Fruit fly (Drosophila melanogaster) whole organism, embryonic: ENCODE data around the gene pav.

Experiments
- Adf1 ChIP-seq: fragments of 200-800 bp; sonication (Bioruptor generic); IDR thresholded peaks from 2 replicates; pipeline ENCODE4 v1.3.6; 2022; ENCODE audit warnings: missing biosample characterization, missing genetic modification characterization
- B-H1 ChIP-seq: fragments of 200-800 bp; sonication (Bioruptor generic); IDR thresholded peaks from 3 replicates; pipeline ENCODE4 v1.3.6; 2022; ENCODE audit warnings: missing biosample characterization, missing genetic modification characterization
- BtbVII ChIP-seq: fragments of 200-800 bp; sonication (Bioruptor generic); optimal IDR thresholded peaks from 3 replicates; lab custom pipeline; 2017; ENCODE audit warnings: missing biosample characterization, mild to moderate bottlenecking, missing genetic modification characterization
- CG1024 ChIP-seq: fragments of 200-800 bp; sonication (Bioruptor generic); IDR thresholded peaks from 2 replicates; pipeline ENCODE4 v1.3.6; 2022; ENCODE audit warnings: missing biosample characterization, missing genetic modification characterization
- CG10366 ChIP-seq: fragments of 200-800 bp; sonication (Bioruptor generic); IDR thresholded peaks from 2 replicates; pipeline ENCODE4 v1.3.6; 2022; ENCODE audit warnings: missing biosample characterization, missing genetic modification characterization
- CG10431 ChIP-seq: fragments of 200-800 bp; sonication (Bioruptor generic); optimal IDR thresholded peaks from 3 replicates; lab custom pipeline; 2018; ENCODE audit warnings: missing biosample characterization, mild to moderate bottlenecking, missing genetic modification characterization
- CG11247 ChIP-seq: fragments of 200-800 bp; sonication (Bioruptor generic); IDR thresholded peaks from 2 replicates; pipeline ENCODE4 v1.3.6; 2022; ENCODE audit warnings: missing biosample characterization, missing genetic modification characterization
- CG11696 ChIP-seq: fragments of 200-800 bp; sonication (Bioruptor generic); IDR thresholded peaks from 2 replicates; pipeline ENCODE4 v1.3.6; 2022; ENCODE audit warnings: missing biosample characterization, missing genetic modification characterization
- CG12299 ChIP-seq: fragments of 200-800 bp; sonication (Bioruptor generic); optimal IDR thresholded peaks from 2 replicates; lab custom pipeline; 2018; ENCODE audit warnings: missing biosample characterization, mild to moderate bottlenecking, missing genetic modification characterization
- CG12769 ChIP-seq: fragments of 200-800 bp; sonication (Bioruptor generic); optimal IDR thresholded peaks from 2 replicates; lab custom pipeline; 2019; ENCODE audit warnings: missing biosample characterization, mild to moderate bottlenecking, missing genetic modification characterization, moderate library complexity
- CG13287 ChIP-seq: fragments of 200-800 bp; sonication (Bioruptor generic); IDR thresholded peaks from 2 replicates; pipeline ENCODE4 v1.3.6; 2022; ENCODE audit warnings: missing biosample characterization, missing genetic modification characterization; ENCODE audit not compliant: partially characterized antibody
- CG13775 ChIP-seq: fragments of 200-800 bp; sonication (Bioruptor generic); optimal IDR thresholded peaks from 3 replicates; lab custom pipeline; 2017; ENCODE audit warnings: missing biosample characterization, mild to moderate bottlenecking, missing genetic modification characterization
- CG14860 ChIP-seq: fragments of 200-800 bp; sonication (Bioruptor generic); IDR thresholded peaks from 3 replicates; pipeline ENCODE4 v1.3.6; 2022; ENCODE audit warnings: missing biosample characterization, missing genetic modification characterization; ENCODE audit not compliant: partially characterized antibody
- CG15514 ChIP-seq: fragments of 200-800 bp; sonication (Bioruptor generic); optimal IDR thresholded peaks from 3 replicates; lab custom pipeline; 2017; ENCODE audit warnings: missing biosample characterization, missing genetic modification characterization, mild to moderate bottlenecking, moderate library complexity, missing genetic modification reagents
- CG16779 ChIP-seq: fragments of 200-800 bp; sonication (Bioruptor generic); IDR thresholded peaks from 2 replicates; pipeline ENCODE4 v1.3.6; 2022; ENCODE audit warnings: missing biosample characterization, missing genetic modification characterization
- CG17359 ChIP-seq: fragments of 200-800 bp; sonication (Bioruptor generic); optimal IDR thresholded peaks from 3 replicates; lab custom pipeline; 2018; ENCODE audit warnings: missing biosample characterization, mild to moderate bottlenecking, missing genetic modification characterization, moderate library complexity
- CG17385 ChIP-seq: fragments of 200-800 bp; sonication (Bioruptor generic); optimal IDR thresholded peaks from 3 replicates; lab custom pipeline; 2018; ENCODE audit warnings: missing biosample characterization, mild to moderate bottlenecking, missing genetic modification characterization
- CG17829 ChIP-seq: fragments of 200-800 bp; optimal IDR thresholded peaks from 2 replicates; lab custom pipeline; 2019; ENCODE audit warnings: missing biosample characterization, mild to moderate bottlenecking, missing genetic modification characterization, moderate library complexity
- CG2875 ChIP-seq: fragments of 200-800 bp; sonication (Bioruptor generic); optimal IDR thresholded peaks from 2 replicates; lab custom pipeline; 2017; ENCODE audit warnings: missing biosample characterization, mild to moderate bottlenecking, missing genetic modification characterization, missing genetic modification reagents
- CG3995 ChIP-seq: fragments of 200-800 bp; sonication (Bioruptor generic); optimal IDR thresholded peaks from 3 replicates; lab custom pipeline; 2016; ENCODE audit warnings: missing biosample characterization, missing genetic modification characterization
- CG42726 ChIP-seq: fragments of 200-800 bp; sonication (Bioruptor generic); IDR thresholded peaks from 2 replicates; pipeline ENCODE4 v1.3.6; 2022; ENCODE audit warnings: missing biosample characterization, missing genetic modification characterization; ENCODE audit not compliant: partially characterized antibody
- CG8924 ChIP-seq: fragments of 200-800 bp; optimal IDR thresholded peaks from 3 replicates; lab custom pipeline; 2019; ENCODE audit warnings: missing biosample characterization, mild to moderate bottlenecking, missing genetic modification characterization, moderate library complexity
- Deaf1 ChIP-seq: fragments of 200-800 bp; optimal IDR thresholded peaks from 3 replicates; lab custom pipeline; 2019; ENCODE audit warnings: missing biosample characterization, mild to moderate bottlenecking, missing genetic modification characterization, moderate library complexity
- Elba2 ChIP-seq: fragments of 200-800 bp; sonication (Bioruptor generic); optimal IDR thresholded peaks from 3 replicates; lab custom pipeline; 2016; ENCODE audit warnings: missing biosample characterization, missing genetic modification characterization
- Hey ChIP-seq: fragments of 200-800 bp; sonication (Bioruptor generic); optimal IDR thresholded peaks from 3 replicates; lab custom pipeline; 2018; ENCODE audit warnings: missing biosample characterization, mild to moderate bottlenecking, missing genetic modification characterization
- Hmx ChIP-seq: fragments of 200-800 bp; sonication (Bioruptor generic); optimal IDR thresholded peaks from 2 replicates; lab custom pipeline; 2016; ENCODE audit warnings: missing biosample characterization, missing genetic modification characterization
- Mad ChIP-seq: fragments of 200-800 bp; sonication (Bioruptor generic); optimal IDR thresholded peaks from 2 replicates; lab custom pipeline; 2016; ENCODE audit warnings: missing biosample characterization, missing genetic modification characterization
- NFAT ChIP-seq: fragments of 200-800 bp; sonication (Bioruptor generic); IDR thresholded peaks from 2 replicates; pipeline ENCODE4 v1.3.6; 2022; ENCODE audit warnings: missing biosample characterization, missing genetic modification characterization
- Opbp ChIP-seq: fragments of 200-800 bp; sonication (Bioruptor generic); IDR thresholded peaks from 3 replicates; pipeline ENCODE4 v1.3.6; 2022; ENCODE audit warnings: missing biosample characterization, missing genetic modification characterization; ENCODE audit not compliant: partially characterized antibody
- Ptx1 ChIP-seq: fragments of 200-800 bp; sonication (Bioruptor generic); IDR thresholded peaks from 2 replicates; pipeline ENCODE4 v1.3.6; 2022; ENCODE audit warnings: missing biosample characterization, missing genetic modification characterization
- Rfx ChIP-seq: fragments of 200-800 bp; sonication (Bioruptor generic); IDR thresholded peaks from 2 replicates; pipeline ENCODE4 v1.3.6; 2022; ENCODE audit warnings: missing biosample characterization, missing genetic modification characterization
- Side ChIP-seq: fragments of 200-800 bp; sonication (Bioruptor generic); optimal IDR thresholded peaks from 2 replicates; lab custom pipeline; 2016; ENCODE audit warnings: missing biosample characterization, missing genetic modification characterization
- Stat92E ChIP-seq, 3 experiments: fragments of >200 bp in 2 of 3; fragments of 200-800 bp in 1 of 3; sonication (Bioruptor generic) in 1 of 3; optimal IDR thresholded peaks; 2 replicates each; lab custom pipeline; 2017 to 2019; ENCODE audit warnings: missing biosample characterization in 3 of 3, missing genetic modification characterization in 3 of 3, mild to moderate bottlenecking in 1 of 3, moderate library complexity in 1 of 3
- cad ChIP-seq: fragments of >200 bp; optimal IDR thresholded peaks from 2 replicates; lab custom pipeline; 2017; ENCODE audit warnings: missing biosample characterization, missing genetic modification characterization
- cas ChIP-seq: fragments of 200-800 bp; sonication (Bioruptor generic); IDR thresholded peaks from 2 replicates; pipeline ENCODE4 v1.3.6; 2022; ENCODE audit warnings: missing biosample characterization, missing genetic modification characterization
- crp ChIP-seq, 2 experiments: fragments of 200-800 bp; sonication (Bioruptor generic); optimal IDR thresholded peaks; 2 replicates in 1 of 2; 3 replicates in 1 of 2; lab custom pipeline; 2017; ENCODE audit warnings: missing biosample characterization in 2 of 2, missing genetic modification characterization in 2 of 2, mild to moderate bottlenecking in 1 of 2, moderate library complexity in 1 of 2
- dmrt11E ChIP-seq: fragments of 200-800 bp; sonication (Bioruptor generic); optimal IDR thresholded peaks from 3 replicates; lab custom pipeline; 2018; ENCODE audit warnings: missing biosample characterization, mild to moderate bottlenecking, missing genetic modification characterization, moderate library complexity
- dysf ChIP-seq: fragments of 200-800 bp; sonication (Bioruptor generic); IDR thresholded peaks from 3 replicates; pipeline ENCODE4 v1.3.6; 2022; ENCODE audit warnings: missing biosample characterization, missing genetic modification characterization
- exex ChIP-seq: fragments of 200-800 bp; sonication (Bioruptor generic); optimal IDR thresholded peaks from 4 replicates; lab custom pipeline; 2018; ENCODE audit warnings: missing biosample characterization, mild to moderate bottlenecking, missing genetic modification characterization, moderate library complexity
- fu2 ChIP-seq: fragments of 200-800 bp; sonication (Bioruptor generic); optimal IDR thresholded peaks from 2 replicates; lab custom pipeline; 2016; ENCODE audit warnings: missing biosample characterization, missing genetic modification characterization
- hkb ChIP-seq, 2 experiments: fragments of 200-800 bp in 1 of 2; fragments of >200 bp in 1 of 2; sonication (Bioruptor generic) in 1 of 2; IDR thresholded peaks in 1 of 2; optimal IDR thresholded peaks in 1 of 2; 2 replicates each; pipeline versions ENCODE4 v1.3.6 to Lab custom; 2017 to 2022; ENCODE audit warnings: missing biosample characterization in 1 of 2, missing genetic modification characterization in 1 of 2
- ind ChIP-seq: fragments of 200-800 bp; sonication (Bioruptor generic); optimal IDR thresholded peaks from 3 replicates; lab custom pipeline; 2016; ENCODE audit warnings: missing biosample characterization, missing genetic modification characterization
- pan ChIP-seq, 4 experiments: fragments of >200 bp in 3 of 4; fragments of 200-800 bp in 1 of 4; sonication (Bioruptor generic) in 1 of 4; optimal IDR thresholded peaks in 3 of 4; IDR thresholded peaks in 1 of 4; 2 replicates each; pipeline versions ENCODE4 v1.3.6 to Lab custom; 2017 to 2022; ENCODE audit warnings: missing biosample characterization in 2 of 4, missing genetic modification characterization in 2 of 4, mixed read lengths in 1 of 4
- pfk ChIP-seq: fragments of 200-800 bp; sonication (Bioruptor generic); optimal IDR thresholded peaks from 2 replicates; lab custom pipeline; 2018; ENCODE audit warnings: missing biosample characterization, mild to moderate bottlenecking, missing genetic modification characterization, moderate library complexity
- pho ChIP-seq: fragments of 200-800 bp; sonication (Bioruptor generic); optimal IDR thresholded peaks from 2 replicates; lab custom pipeline; 2016; ENCODE audit warnings: missing biosample characterization, missing genetic modification characterization
- pzg ChIP-seq: fragments of 200-800 bp; sonication (Bioruptor generic); optimal IDR thresholded peaks from 3 replicates; lab custom pipeline; 2018; ENCODE audit warnings: missing biosample characterization, mild to moderate bottlenecking, missing genetic modification characterization, moderate library complexity
- ro ChIP-seq: fragments of 200-800 bp; sonication (Bioruptor generic); IDR thresholded peaks from 2 replicates; pipeline ENCODE4 v1.3.6; 2022; ENCODE audit warnings: missing biosample characterization, missing genetic modification characterization
- row ChIP-seq: fragments of 200-800 bp; sonication (Bioruptor generic); IDR thresholded peaks from 3 replicates; pipeline ENCODE4 v1.3.6; 2022; ENCODE audit warnings: missing biosample characterization, missing genetic modification characterization
- so ChIP-seq: fragments of 200-800 bp; sonication (Bioruptor generic); IDR thresholded peaks from 3 replicates; pipeline ENCODE4 v1.3.6; 2022; ENCODE audit warnings: missing biosample characterization, missing genetic modification characterization

pav gene

dm6 chr3L:4242428-4242827 is at the start of gene pav (continued):
- no peak for TF ChIP-seq pho (GFP tag; lab: Kevin White, UChicago)
- no peak for TF ChIP-seq BtbVII (GFP tag; lab: Kevin White, UChicago)
- no peak for TF ChIP-seq Side (GFP tag; lab: Kevin White, UChicago)
- TF ChIP-seq CG10366 (GFP tag; lab: Robert Waterston, UW) = peak; percentile 30
- TF ChIP-seq Elba2 (GFP tag; lab: Kevin White, UChicago) = peak; percentile 9
- TF ChIP-seq CG17359 = no peak
- no peak for TF ChIP-seq pan (optimal IDR thresholded peaks at IDR 0.05; lab: Kevin White, UChicago)
- peak in 1 of 2 experiments; percentile 46 for TF ChIP-seq pan (GFP tag; optimal IDR thresholded peaks at IDR 0.05 in 1 of 2, IDR thresholded peaks at IDR 0.05 in 1 of 2)
- no peak for TF ChIP-seq Hmx (GFP tag; lab: Kevin White, UChicago)
- TF ChIP-seq hkb (optimal IDR thresholded peaks at IDR 0.05; lab: Kevin White, UChicago) = no peak
- TF ChIP-seq hkb (GFP tag; IDR thresholded peaks at IDR 0.05; lab: Robert Waterston, UW) = peak; percentile 65
- peak; percentile 31 for TF ChIP-seq ind (GFP tag; lab: Kevin White, UChicago)
- TF ChIP-seq crp (GFP tag; optimal IDR thresholded peaks at IDR 0.05; lab: Kevin White, UChicago) = peak in 1 of 2 experiments; percentile 0
- TF ChIP-seq ro (GFP tag; lab: Robert Waterston, UW) = no peak
- TF ChIP-seq Rfx (GFP tag; lab: Robert Waterston, UW) = peak; percentile 69
- no peak for TF ChIP-seq CG12769 (tag; lab: Kevin White, UChicago)
- TF ChIP-seq CG17829 (tag; lab: Kevin White, UChicago) = peak; percentile 62
- TF ChIP-seq CG10431 (GFP tag; lab: Kevin White, UChicago) = no peak
- no peak for TF ChIP-seq exex
- peak; percentile 6 for TF ChIP-seq CG12299
- TF ChIP-seq CG3995 (GFP tag; lab: Kevin White, UChicago) = peak; percentile 5
- TF ChIP-seq CG2875 (GFP tag; lab: Kevin White, UChicago) = no peak
- TF ChIP-seq dysf (GFP tag; lab: Robert Waterston, UW) = peak; percentile 70; the same call in 2 of the 3 replicates
- peak; percentile 66 for TF ChIP-seq CG8924 (tag; lab: Kevin White, UChicago)
- no peak for TF ChIP-seq CG42726
- TF ChIP-seq dmrt11E = peak; percentile 35
- peak; percentile 4 for TF ChIP-seq Mad (GFP tag; lab: Kevin White, UChicago)
- TF ChIP-seq CG13775 (GFP tag; lab: Kevin White, UChicago) = peak; percentile 30
- peak; percentile 32; the same call in 1 of the 3 replicates for TF ChIP-seq B-H1 (GFP tag; lab: Robert Waterston, UW)
- TF ChIP-seq CG15514 (GFP tag; lab: Kevin White, UChicago) = peak; percentile 58
- peak in 1 of 3 experiments; percentile 42 for TF ChIP-seq Stat92E (GFP tag; optimal IDR thresholded peaks at IDR 0.05; lab: Kevin White, UChicago)
- peak; percentile 82 for TF ChIP-seq row
- TF ChIP-seq CG11247 = no peak
- TF ChIP-seq Ptx1 (GFP tag; lab: Robert Waterston, UW) = peak; percentile 44; the same call in 1 of the 2 replicates
- TF ChIP-seq Adf1 (GFP tag; lab: Robert Waterston, UW) = 0 out of 2 replicates have a peak, but pooled peaks have one; percentile 19
- TF ChIP-seq CG14860 (GFP tag; lab: Robert Waterston, UW) = no peak
- TF ChIP-seq fu2 (GFP tag; lab: Kevin White, UChicago) = no peak
- TF ChIP-seq CG13287 = no peak; the same call in 1 of the 2 replicates
- TF ChIP-seq pfk (GFP tag; lab: Kevin White, UChicago) = no peak
- TF ChIP-seq CG11696 (GFP tag; lab: Robert Waterston, UW) = peak; percentile 97
- 0 out of 3 replicates have a peak, but pooled peaks have one; percentile 6 for TF ChIP-seq Opbp
- 0 out of 2 replicates have a peak, but pooled peaks have one; percentile 18 for TF ChIP-seq CG1024 (GFP tag; lab: Robert Waterston, UW)
- TF ChIP-seq so (GFP tag; lab: Robert Waterston, UW) = peak; percentile 47; the same call in 1 of the 3 replicates
- TF ChIP-seq CG17385 (GFP tag; lab: Kevin White, UChicago) = no peak
- TF ChIP-seq cad (GFP tag; lab: Kevin White, UChicago) = no peak
- TF ChIP-seq cas (GFP tag; lab: Robert Waterston, UW) = peak; percentile 29; the same call in 1 of the 2 replicates
- TF ChIP-seq NFAT = peak; percentile 19; the same call in 1 of the 2 replicates
- TF ChIP-seq pzg = peak; percentile 77
- TF ChIP-seq Hey (tag; lab: Kevin White, UChicago) = no peak
- no peak for TF ChIP-seq CG16779
- no peak for TF ChIP-seq Deaf1 (tag; lab: Kevin White, UChicago)
